Fruit fly (Drosophila melanogaster): ENCODE results near the gene Ir7c.
A peak's percentile ranks its signal among the peaks of the same experiment; 100 is the strongest.

The Ir7c gene

dm6 chrX:7893411-7894122 is 19.4 kb downstream of the Ir7c start, which contains the start of the genes CG45089, ND-MNLL and p115 (continued):
- TF ChIP-seq Atf-2 (GFP tag; optimal IDR thresholded peaks at IDR 0.05) (no peak), tap (tag; optimal IDR thresholded peaks at IDR 0.05) (peak; percentile 39), B-H1 (GFP tag; IDR thresholded peaks at IDR 0.05) (no peak), crp (GFP tag; optimal IDR thresholded peaks at IDR 0.05) (peak in 1 of 2 experiments; percentile 39), CG8944 (GFP tag; optimal IDR thresholded peaks at IDR 0.05) (no peak), ham (GFP tag; IDR thresholded peaks at IDR 0.05) (no peak), bowl (GFP tag; IDR thresholded peaks at IDR 0.05) (no peak), CG6175 (GFP tag; IDR thresholded peaks at IDR 0.05) (no peak), ap (GFP tag; IDR thresholded peaks at IDR 0.05) (no peak), nom (GFP tag; optimal IDR thresholded peaks at IDR 0.05) (no peak), CG8765 (GFP tag; IDR thresholded peaks at IDR 0.05) (no peak), Asciz (GFP tag; optimal IDR thresholded peaks at IDR 0.05) (no peak), ash1 (GFP tag; optimal IDR thresholded peaks at IDR 0.05) (no peak), dpn (GFP tag; optimal IDR thresholded peaks at IDR 0.05) (peak; percentile 11 to 68), CG14860 (GFP tag; IDR thresholded peaks at IDR 0.05; ENCODE audit: partially characterized antibody) (peak; percentile 61; the same call in 2 of the 3 replicates), tll (GFP tag; optimal IDR thresholded peaks at IDR 0.05) (no peak), lov (optimal IDR thresholded peaks at IDR 0.05) (no peak), lov (GFP tag; IDR thresholded peaks at IDR 0.05) (no peak), CG34422 (GFP tag; IDR thresholded peaks at IDR 0.05) (peak; percentile 56; the same call in 1 of the 3 replicates), gsb (GFP tag; IDR thresholded peaks at IDR 0.05) (no peak), slou (GFP tag; optimal IDR thresholded peaks at IDR 0.05) (peak; percentile 26), ara (GFP tag; IDR thresholded peaks at IDR 0.05) (no peak), Dll (GFP tag; IDR thresholded peaks at IDR 0.05; ENCODE audit: partially characterized antibody) (peak; percentile 83), gcm2 (GFP tag; optimal IDR thresholded peaks at IDR 0.05) (no peak), Mrtf (GFP tag; IDR thresholded peaks at IDR 0.05) (no peak), lola (GFP tag; optimal IDR thresholded peaks at IDR 0.05) (peak in 1 of 3 experiments; percentile 58), E2f2 (GFP tag; IDR thresholded peaks at IDR 0.05) (peak; percentile 47), CG7372 (GFP tag; IDR thresholded peaks at IDR 0.05) (peak; percentile 60), sisA (GFP tag; IDR thresholded peaks at IDR 0.05) (peak; percentile 51), Abd-B (GFP tag; optimal IDR thresholded peaks at IDR 0.05) (peak; percentile 65), CG6254 (GFP tag; optimal IDR thresholded peaks at IDR 0.05) (peak; percentile 1), Ptx1 (GFP tag; IDR thresholded peaks at IDR 0.05) (peak; percentile 68), sqz (GFP tag; optimal IDR thresholded peaks at IDR 0.05) (no peak), CG12942 (GFP tag; optimal IDR thresholded peaks at IDR 0.05) (peak; percentile 48), salm (tag; optimal IDR thresholded peaks at IDR 0.05) (no peak), crc (GFP tag; optimal IDR thresholded peaks at IDR 0.05) (no peak), trem (tag; optimal IDR thresholded peaks at IDR 0.05) (peak; percentile 87), Awh (GFP tag; IDR thresholded peaks at IDR 0.05) (peak; percentile 37; the same call in 1 of the 2 replicates), Meics (GFP tag; optimal IDR thresholded peaks at IDR 0.05) (peak; percentile 33), CG16813 (GFP tag; IDR thresholded peaks at IDR 0.05; ENCODE audit: partially characterized antibody) (peak; percentile 58), Blimp-1 (GFP tag; optimal IDR thresholded peaks at IDR 0.05) (peak; percentile 45), toy (GFP tag; IDR thresholded peaks at IDR 0.05) (no peak), Dip3 (GFP tag; optimal IDR thresholded peaks at IDR 0.05) (peak; percentile 26), CG30020 (tag; optimal IDR thresholded peaks at IDR 0.05) (peak; percentile 67), CG1647 (GFP tag; optimal IDR thresholded peaks at IDR 0.05) (no peak), schlank (tag; optimal IDR thresholded peaks at IDR 0.05) (no peak), fu2 (GFP tag; optimal IDR thresholded peaks at IDR 0.05) (peak; percentile 20), HLH4C (GFP tag; IDR thresholded peaks at IDR 0.05; ENCODE audit: partially characterized antibody) (peak; percentile 45), ftz-f1 (GFP tag; optimal IDR thresholded peaks at IDR 0.05) (no peak)

Measured in whole organism, embryonic.